Worm (Caenorhabditis elegans): Measurements from ENCODE around the gene F54B11.7.

F54B11.7 gene

DNA sequence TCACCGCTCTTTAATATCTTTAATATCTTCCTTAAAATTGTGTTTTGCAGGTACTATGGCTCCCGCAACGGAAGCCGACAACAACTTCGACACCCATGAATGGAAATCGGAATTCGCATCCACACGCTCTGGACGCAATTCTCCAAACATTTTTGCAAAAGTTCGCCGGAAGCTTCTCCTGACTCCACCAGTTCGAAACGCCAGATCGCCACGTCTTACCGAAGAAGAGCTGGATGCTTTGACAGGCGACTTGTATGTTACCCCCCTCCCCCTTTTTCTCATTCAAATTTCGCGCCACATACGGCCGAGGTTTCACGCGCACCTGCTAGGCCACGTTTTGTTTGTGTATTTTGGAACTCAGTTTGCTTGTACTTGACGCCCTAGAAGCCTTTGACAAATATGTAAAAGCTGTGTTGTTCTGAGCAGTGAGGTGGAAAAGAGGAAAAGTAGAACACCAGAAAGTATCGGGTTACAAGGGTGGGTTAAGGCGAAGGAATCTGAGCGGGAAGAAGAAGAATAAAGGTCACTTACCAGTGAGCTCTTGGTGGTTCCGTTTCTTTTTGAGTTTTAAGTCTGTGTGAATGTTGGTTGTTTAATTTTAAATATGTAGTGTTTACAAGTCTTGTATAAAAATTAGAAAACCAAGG is 15.4 kb upstream of the F54B11.7 start, which contains the start of gene unc-84 (continued):
- TF ChIP-seq elt-3 (tag; optimal IDR thresholded peaks at IDR 0.05) (no peak), mab-9 (GFP tag; IDR thresholded peaks at IDR 0.05) (no peak), nhr-19 (GFP tag; conservative IDR thresholded peaks at IDR 0.05) (no peak; the same call in 1 of the 2 replicates), zag-1 (tag; optimal IDR thresholded peaks at IDR 0.05) (no peak), pqm-1 (tag; optimal IDR thresholded peaks at IDR 0.05) (no peak), nhr-85 (tag) (peak; percentile 58), nhr-90 (tag; optimal IDR thresholded peaks at IDR 0.05; ENCODE audit: poor library complexity) (peak; percentile 30), ceh-82 (tag; optimal IDR thresholded peaks at IDR 0.05) (no peak), C04F5.9 (tag; optimal IDR thresholded peaks at IDR 0.05) (no peak), rnt-1 (tag; optimal IDR thresholded peaks at IDR 0.05) (peak; percentile 59), fkh-10 (GFP tag; optimal IDR thresholded peaks at IDR 0.05) (no peak), fos-1 (tag; optimal IDR thresholded peaks at IDR 0.05) (no peak), mdl-1 (tag; optimal IDR thresholded peaks at IDR 0.05) (no peak), ztf-11 (tag; optimal IDR thresholded peaks at IDR 0.05) (peak in 1 of 2 experiments; percentile 35), nhr-47 (tag; optimal IDR thresholded peaks at IDR 0.05) (peak; percentile 49)

DNA sequence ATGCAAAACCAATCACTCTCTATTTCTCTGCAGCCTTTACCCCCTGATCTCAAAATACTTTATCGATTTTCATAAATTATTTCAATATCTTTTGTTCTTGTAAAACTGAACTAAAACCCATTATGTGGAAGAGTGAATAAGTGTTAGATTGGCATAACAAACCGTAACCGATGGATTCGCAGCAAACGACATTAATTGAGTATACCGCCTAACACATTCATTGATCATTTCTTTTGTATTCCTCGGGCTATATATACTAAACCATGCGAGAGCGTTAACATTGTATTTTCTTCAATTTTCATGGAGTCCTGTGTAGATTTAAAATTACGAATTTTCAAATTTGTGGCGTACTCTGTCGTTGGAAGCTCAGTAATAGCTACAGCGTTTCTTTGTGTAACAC is 10.5 kb upstream of the F54B11.7 start, which contains the start of gene col-9:
col-9 (plus strand) TSS at position 301 of the 400 bp plus-strand sequence.
- TF ChIP-seq efl-1 (optimal IDR thresholded peaks at IDR 0.05) (no peak), efl-1 (GFP tag; optimal IDR thresholded peaks at IDR 0.05 in 1 of 2) (peak in 1 of 2 experiments; percentile 80), nhr-47 (tag; optimal IDR thresholded peaks at IDR 0.05) (no peak), lin-35 (GFP tag; optimal IDR thresholded peaks at IDR 0.05) (no peak)

DNA sequence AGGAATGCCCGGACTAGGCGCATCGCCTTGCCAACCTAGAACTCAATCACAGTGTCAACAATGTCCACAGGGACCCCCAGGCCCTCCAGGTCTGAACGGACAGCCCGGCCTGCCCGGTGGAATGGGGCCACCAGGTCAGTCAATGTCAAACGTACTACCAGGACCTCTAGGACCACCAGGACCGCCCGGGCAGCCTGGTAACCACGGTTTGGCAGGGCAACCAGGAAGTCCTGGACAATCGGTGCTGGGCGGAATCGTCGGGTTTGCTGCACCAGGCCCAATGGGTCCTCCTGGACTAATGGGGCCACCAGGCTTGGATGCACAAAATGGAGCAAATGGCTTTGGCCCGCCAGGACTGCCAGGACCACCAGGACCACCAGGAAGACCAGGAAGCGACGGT is 9.5 kb upstream of the F54B11.7 start:
- TF ChIP-seq grh-1 (GFP tag; IDR thresholded peaks at IDR 0.05): 0 out of 2 replicates have a peak, but pooled peaks have one; percentile 17
- TF ChIP-seq nhr-12 (tag; optimal IDR thresholded peaks at IDR 0.05): no peak

DNA sequence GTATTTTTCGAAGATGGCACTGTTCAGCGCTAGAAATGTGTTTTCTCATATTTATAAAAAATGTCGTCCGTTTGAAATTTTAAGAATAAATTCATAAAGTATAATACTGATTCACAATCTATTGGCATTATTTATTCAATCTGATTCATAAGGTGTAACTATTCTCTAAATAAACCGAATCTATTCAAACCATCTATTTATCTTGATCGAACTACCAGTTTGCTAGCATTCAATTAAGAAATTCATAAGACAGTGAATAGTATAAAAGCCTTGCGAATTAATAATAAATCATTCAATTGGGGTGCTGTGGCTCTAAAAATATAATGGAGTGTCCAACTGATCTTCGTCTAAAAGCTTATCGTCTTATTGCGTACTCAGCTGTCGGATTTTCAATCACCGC is 9.1 kb upstream of the F54B11.7 start, which contains the start of gene col-44:
col-44 (plus strand) TSS at position 301 of the 400 bp plus-strand sequence.
- TF ChIP-seq mdl-1 (tag; optimal IDR thresholded peaks at IDR 0.05) (no peak), tlp-1 (tag; optimal IDR thresholded peaks at IDR 0.05) (no peak), ceh-88 (GFP tag; IDR thresholded peaks at IDR 0.05) (no peak), snu-23 (GFP tag; optimal IDR thresholded peaks at IDR 0.05) (no peak), ets-5 (GFP tag; IDR thresholded peaks at IDR 0.05) (no peak)

DNA sequence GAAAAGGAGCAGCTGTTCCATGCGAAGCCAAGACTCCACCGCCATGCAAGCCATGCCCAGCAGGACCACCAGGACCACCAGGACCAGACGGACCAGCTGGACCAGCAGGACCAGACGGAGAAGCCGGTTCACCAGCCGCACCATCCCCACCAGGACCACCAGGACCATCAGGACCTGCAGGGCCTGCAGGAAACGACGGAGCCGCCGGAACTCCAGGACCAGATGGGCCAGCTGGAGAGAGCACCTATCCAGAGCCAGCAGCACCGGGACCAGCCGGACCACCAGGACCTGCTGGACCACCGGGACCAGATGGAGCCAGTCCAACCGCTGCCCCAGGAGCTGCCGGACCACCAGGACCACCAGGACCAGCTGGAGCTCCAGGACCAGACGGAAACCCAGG is 8.3 kb upstream of the F54B11.7 start:
- no peak for TF ChIP-seq mep-1 (tag; optimal IDR thresholded peaks at IDR 0.05)
- peak; percentile 35 for TF ChIP-seq ceh-8 (GFP tag; optimal IDR thresholded peaks at IDR 0.05)

- no peak for TF ChIP-seq C04F5.9 (tag; optimal IDR thresholded peaks at IDR 0.05)
- TF ChIP-seq nhr-11 (tag; optimal IDR thresholded peaks at IDR 0.05): no peak
- TF ChIP-seq pqm-1 (tag; optimal IDR thresholded peaks at IDR 0.05): no peak
- TF ChIP-seq jun-1 (tag; optimal IDR thresholded peaks at IDR 0.05): no peak
- TF ChIP-seq zag-1 (tag; optimal IDR thresholded peaks at IDR 0.05): no peak
- no peak for TF ChIP-seq sptf-1 (tag; optimal IDR thresholded peaks at IDR 0.05)
Measured at ce11 chrX:13592367-13592766, 7.9 kb upstream of the F54B11.7 start, which contains the start of gene F54B11.4. Gene F54B11.4, plus strand, starts transcription at chrX:13592667.
